Worm (Caenorhabditis elegans) whole organism, L2 larva: Measurements from ENCODE around the gene srv-5.

Source experiments
- aly-2 ChIP-seq: fragments of 150-350 bp; optimal IDR thresholded peaks from 2 replicates; lab custom pipeline; 2014; ENCODE audit warnings: missing biosample characterization, missing genetic modification characterization
- ama-1 ChIP-seq: fragments of 150-350 bp; optimal IDR thresholded peaks from 2 replicates; lab custom pipeline; 2018; ENCODE audit warnings: inconsistent platforms
- ceh-82 ChIP-seq: fragments of 150-350 bp; optimal IDR thresholded peaks from 2 replicates; lab custom pipeline; 2014; ENCODE audit warnings: missing biosample characterization, missing genetic modification characterization
- egl-27 ChIP-seq: sonication (generic microtip); optimal IDR thresholded peaks from 3 replicates; lab custom pipeline; 2017; ENCODE audit warnings: missing biosample characterization, missing genetic modification reagents, missing genetic modification characterization
- elt-1 ChIP-seq: fragments of 150-350 bp; optimal IDR thresholded peaks from 2 replicates; lab custom pipeline; 2014; ENCODE audit warnings: missing biosample characterization, missing genetic modification characterization
- elt-3 ChIP-seq: sonication (generic microtip); optimal IDR thresholded peaks from 2 replicates; lab custom pipeline; 2017; ENCODE audit warnings: missing biosample characterization, missing genetic modification characterization
- fos-1 ChIP-seq: fragments of 150-350 bp; optimal IDR thresholded peaks from 2 replicates; lab custom pipeline; 2014; ENCODE audit warnings: missing biosample characterization, missing genetic modification characterization
- nhr-10 ChIP-seq: sonication (generic microtip); optimal IDR thresholded peaks from 2 replicates; lab custom pipeline; 2017; ENCODE audit warnings: missing biosample characterization, missing genetic modification characterization
- skn-1 ChIP-seq: sonication (generic microtip); optimal IDR thresholded peaks from 2 replicates; lab custom pipeline; 2017; ENCODE audit warnings: missing biosample characterization, missing genetic modification characterization
- snpc-4 ChIP-seq: fragments of 150-350 bp; optimal IDR thresholded peaks from 2 replicates; lab custom pipeline; 2014; ENCODE audit warnings: missing biosample characterization, missing genetic modification characterization
- unc-62 ChIP-seq: fragments of 150-350 bp; optimal IDR thresholded peaks from 2 replicates; lab custom pipeline; 2014; ENCODE audit warnings: missing biosample characterization, missing genetic modification reagents, missing genetic modification characterization
- zag-1 ChIP-seq: fragments of 150-350 bp; optimal IDR thresholded peaks from 2 replicates; lab custom pipeline; 2014; ENCODE audit warnings: missing biosample characterization, missing genetic modification characterization
- ztf-11 ChIP-seq: sonication (generic microtip); optimal IDR thresholded peaks from 2 replicates; lab custom pipeline; 2017; ENCODE audit warnings: missing biosample characterization, missing genetic modification characterization

DNA sequence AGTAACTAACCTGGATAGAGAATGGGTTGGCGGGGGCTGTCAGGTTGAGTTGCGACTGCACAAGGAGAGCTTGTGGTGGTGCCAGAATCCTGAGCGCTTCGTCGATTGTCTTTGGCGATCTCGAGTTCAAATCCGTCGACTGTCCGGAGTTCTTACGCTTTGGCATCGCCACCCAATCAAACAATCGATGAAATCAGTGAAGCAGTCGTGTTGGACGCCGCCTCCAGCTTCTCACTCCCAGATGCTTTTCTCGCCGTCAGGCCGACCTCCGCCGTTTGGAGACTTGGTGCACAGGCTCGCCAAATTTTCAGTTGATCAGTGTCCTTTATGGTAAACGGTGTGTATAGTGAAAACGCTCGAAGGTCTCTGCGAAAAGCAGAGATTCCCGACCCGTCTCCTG lies 35.3 kb upstream of the srv-5 start, which contains the start of the genes F20B6.10 and hpk-1:
- TF ChIP-seq aly-2 (tag; lab: Kevin White, UChicago) (no peak), elt-3 (tag; lab: Kevin White, UChicago) (no peak), unc-62 (GFP tag; lab: Kevin White, UChicago) (no peak), elt-1 (tag; lab: Kevin White, UChicago) (no peak), skn-1 (no peak), egl-27 (tag; lab: Kevin White, UChicago) (no peak), snpc-4 (no peak), ztf-11 (tag; lab: Kevin White, UChicago) (no peak), ceh-82 (tag; lab: Kevin White, UChicago) (no peak), ama-1 (lab: Kevin White, UChicago) (no peak), nhr-10 (tag; lab: Kevin White, UChicago) (no peak), zag-1 (tag; lab: Kevin White, UChicago) (no peak), fos-1 (tag; lab: Kevin White, UChicago) (no peak)
